Worm (Caenorhabditis elegans) whole organism, young adult: ENCODE measurements around the gene txdc-12.2.

Experiments
- B0019.2 ChIP-seq: fragments of 200-800 bp; sonication (Bioruptor generic); conservative IDR thresholded peaks from 2 replicates; pipeline ENCODE4 v1.3.6; 2022; ENCODE audit warnings: missing genetic modification reagents, missing genetic modification characterization, missing compliant biosample characterization
- B0336.3 ChIP-seq: fragments of 200-800 bp; sonication (Bioruptor generic); IDR thresholded peaks from 2 replicates; pipeline ENCODE4 v1.3.6; 2022; ENCODE audit warnings: missing genetic modification characterization, missing compliant biosample characterization
- C06A6.2 ChIP-seq: fragments of 200-800 bp; sonication (Bioruptor generic); conservative IDR thresholded peaks from 2 replicates; pipeline ENCODE4 v1.3.6; 2022; ENCODE audit warnings: missing genetic modification characterization, missing compliant biosample characterization
- C17E4.6 ChIP-seq: fragments of 200-800 bp; sonication (Bioruptor generic); IDR thresholded peaks from 2 replicates; pipeline ENCODE4 v1.3.6; 2022; ENCODE audit warnings: missing genetic modification reagents, missing genetic modification characterization, missing compliant biosample characterization
- F10E7.11 ChIP-seq: sonication (generic microtip); optimal IDR thresholded peaks from 2 replicates; lab custom pipeline; 2017; ENCODE audit warnings: mild to moderate bottlenecking, missing genetic modification characterization, moderate library complexity, missing compliant biosample characterization
- F33H1.4 ChIP-seq: fragments of 200-800 bp; sonication (Bioruptor generic); IDR thresholded peaks from 2 replicates; pipeline ENCODE4 v1.3.6; 2022; ENCODE audit warnings: missing genetic modification reagents, missing genetic modification characterization, missing compliant biosample characterization
- F57A8.1 ChIP-seq: fragments of 200-800 bp; sonication (Bioruptor generic); optimal IDR thresholded peaks from 2 replicates; lab custom pipeline; 2018; ENCODE audit warnings: mild to moderate bottlenecking, missing genetic modification characterization, moderate library complexity, missing compliant biosample characterization
- K11D2.4 ChIP-seq: fragments of 200-800 bp; sonication (Bioruptor generic); IDR thresholded peaks from 2 replicates; pipeline ENCODE4 v1.3.6; 2022; ENCODE audit warnings: missing genetic modification reagents, missing genetic modification characterization, missing compliant biosample characterization
- K12H6.12 ChIP-seq: fragments of 200-800 bp; sonication (Bioruptor generic); optimal IDR thresholded peaks from 2 replicates; lab custom pipeline; 2018; ENCODE audit warnings: mild to moderate bottlenecking, missing genetic modification characterization, missing compliant biosample characterization
- Y56A3A.18 ChIP-seq: fragments of 200-800 bp; sonication (Bioruptor generic); IDR thresholded peaks from 2 replicates; pipeline ENCODE4 v1.3.6; 2022; ENCODE audit warnings: missing genetic modification reagents, missing genetic modification characterization, missing compliant biosample characterization
- ama-1 ChIP-seq, 3 experiments: fragments of 150-350 bp in 1 of 3; sonication (generic microtip) in 2 of 3; optimal IDR thresholded peaks; 2 replicates each; lab custom pipeline; 2014 to 2018; ENCODE audit warnings: missing biosample characterization in 2 of 3, missing genetic modification characterization in 2 of 3, missing genetic modification reagents in 2 of 3
- aptf-2 ChIP-seq: fragments of 200-800 bp; sonication (Bioruptor generic); conservative IDR thresholded peaks from 2 replicates; pipeline ENCODE4 v1.3.6; 2022; ENCODE audit warnings: missing genetic modification reagents, missing genetic modification characterization, missing compliant biosample characterization
- aptf-3 ChIP-seq: fragments of 200-800 bp; sonication (Bioruptor generic); IDR thresholded peaks from 2 replicates; pipeline ENCODE4 v1.3.6; 2022; ENCODE audit warnings: missing genetic modification characterization, missing compliant biosample characterization
- attf-3 ChIP-seq: fragments of 200-800 bp; sonication (Bioruptor generic); conservative IDR thresholded peaks from 2 replicates; pipeline ENCODE4 v1.3.6; 2022; ENCODE audit warnings: missing genetic modification reagents, missing genetic modification characterization, missing compliant biosample characterization
- attf-5 ChIP-seq: fragments of 200-800 bp; sonication (Bioruptor generic); optimal IDR thresholded peaks from 2 replicates; lab custom pipeline; 2018; ENCODE audit warnings: mild to moderate bottlenecking, missing genetic modification characterization, missing compliant biosample characterization
- ceh-27 ChIP-seq: fragments of 200-800 bp; sonication (Bioruptor generic); optimal IDR thresholded peaks from 2 replicates; lab custom pipeline; 2018; ENCODE audit warnings: mild to moderate bottlenecking, missing genetic modification characterization, moderate library complexity, missing compliant biosample characterization
- ceh-58 ChIP-seq: fragments of 200-800 bp; sonication (Bioruptor generic); IDR thresholded peaks from 2 replicates; pipeline ENCODE4 v1.3.6; 2022; ENCODE audit warnings: missing genetic modification characterization, missing compliant biosample characterization
- ceh-79 ChIP-seq: sonication (generic microtip); optimal IDR thresholded peaks from 2 replicates; lab custom pipeline; 2017; ENCODE audit warnings: mild to moderate bottlenecking, missing genetic modification characterization, missing compliant biosample characterization
- ceh-91 ChIP-seq: fragments of 200-800 bp; sonication (Bioruptor generic); IDR thresholded peaks from 2 replicates; pipeline ENCODE4 v1.3.6; 2022; ENCODE audit warnings: missing genetic modification reagents, missing genetic modification characterization, missing compliant biosample characterization
- die-1 ChIP-seq: sonication (generic microtip); optimal IDR thresholded peaks from 2 replicates; lab custom pipeline; 2016; ENCODE audit warnings: missing genotype, mild to moderate bottlenecking, missing genetic modification characterization, missing compliant biosample characterization
- egl-18 ChIP-seq: fragments of 200-800 bp; sonication (Bioruptor generic); IDR thresholded peaks from 2 replicates; pipeline ENCODE4 v1.3.6; 2022; ENCODE audit warnings: missing genetic modification reagents, missing genetic modification characterization, missing compliant biosample characterization
- egl-44 ChIP-seq: fragments of 200-800 bp; sonication (Bioruptor generic); IDR thresholded peaks from 2 replicates; pipeline ENCODE4 v1.3.6; 2022; ENCODE audit warnings: missing genetic modification reagents, missing genetic modification characterization, missing compliant biosample characterization
- ets-4 ChIP-seq: fragments of 200-800 bp; sonication (Bioruptor generic); optimal IDR thresholded peaks from 2 replicates; lab custom pipeline; 2018; ENCODE audit warnings: mild to moderate bottlenecking, missing genetic modification characterization, missing compliant biosample characterization
- hlh-26 ChIP-seq: fragments of 200-800 bp; sonication (Bioruptor generic); conservative IDR thresholded peaks from 2 replicates; pipeline ENCODE4 v1.3.6; 2022; ENCODE audit warnings: missing genetic modification reagents, missing genetic modification characterization, missing compliant biosample characterization
- hmg-1.2 ChIP-seq: fragments of 200-800 bp; sonication (Bioruptor generic); IDR thresholded peaks from 2 replicates; pipeline ENCODE4 v1.3.6; 2022; ENCODE audit warnings: missing genetic modification reagents, missing genetic modification characterization, missing compliant biosample characterization
- hmg-20 ChIP-seq: fragments of 200-800 bp; sonication (Bioruptor generic); IDR thresholded peaks from 2 replicates; pipeline ENCODE4 v1.3.6; 2022; ENCODE audit warnings: missing genetic modification reagents, missing genetic modification characterization, missing compliant biosample characterization
- let-526 ChIP-seq: fragments of 200-800 bp; sonication (Bioruptor generic); IDR thresholded peaks from 2 replicates; pipeline ENCODE4 v1.3.6; 2022; ENCODE audit warnings: missing genetic modification reagents, missing genetic modification characterization, missing compliant biosample characterization
- lir-1 ChIP-seq: fragments of 200-800 bp; sonication (Bioruptor generic); conservative IDR thresholded peaks from 2 replicates; pipeline ENCODE4 v1.3.6; 2022; ENCODE audit warnings: missing genetic modification reagents, missing genetic modification characterization, missing compliant biosample characterization
- lsl-1 ChIP-seq: fragments of 200-800 bp; sonication (Bioruptor generic); optimal IDR thresholded peaks from 2 replicates; lab custom pipeline; 2018; ENCODE audit warnings: mild to moderate bottlenecking, missing genetic modification characterization, moderate library complexity, missing compliant biosample characterization
- madf-6 ChIP-seq: fragments of 200-800 bp; sonication (Bioruptor generic); IDR thresholded peaks from 2 replicates; pipeline ENCODE4 v1.3.6; 2022; ENCODE audit warnings: missing genetic modification reagents, missing genetic modification characterization, missing compliant biosample characterization
- mcd-1 ChIP-seq: fragments of 200-800 bp; sonication (Bioruptor generic); IDR thresholded peaks from 2 replicates; pipeline ENCODE4 v1.3.6; 2022; ENCODE audit warnings: missing genetic modification reagents, missing genetic modification characterization, missing compliant biosample characterization
- mel-28 ChIP-seq: sonication (generic microtip); optimal IDR thresholded peaks from 2 replicates; lab custom pipeline; 2016; ENCODE audit warnings: borderline replicate concordance, mild to moderate bottlenecking, missing genetic modification characterization, missing compliant biosample characterization
- nfya-1 ChIP-seq: sonication (generic microtip); optimal IDR thresholded peaks from 2 replicates; lab custom pipeline; 2017; ENCODE audit warnings: antibody characterized with exemption, missing compliant biosample characterization, missing genetic modification characterization, borderline replicate concordance; ENCODE audit not compliant: insufficient read depth
- nfya-2 ChIP-seq: fragments of 200-800 bp; sonication (Bioruptor generic); IDR thresholded peaks from 2 replicates; pipeline ENCODE4 v1.3.6; 2022; ENCODE audit warnings: missing genetic modification reagents, missing genetic modification characterization, missing compliant biosample characterization
- nfyb-1 ChIP-seq: fragments of 200-800 bp; sonication (Bioruptor generic); IDR thresholded peaks from 2 replicates; pipeline ENCODE4 v1.3.6; 2022; ENCODE audit warnings: missing genetic modification reagents, missing genetic modification characterization, missing compliant biosample characterization
- nhr-80 ChIP-seq: sonication (generic microtip); optimal IDR thresholded peaks from 2 replicates; lab custom pipeline; 2016; ENCODE audit warnings: missing genetic modification characterization, missing compliant biosample characterization
- rpc-1 ChIP-seq, 2 experiments: fragments of 150-350 bp in 1 of 2; sonication (generic microtip) in 1 of 2; optimal IDR thresholded peaks; 2 replicates each; lab custom pipeline; 2014 to 2018; ENCODE audit warnings: missing biosample characterization in 1 of 2, missing genetic modification characterization in 1 of 2, missing genetic modification reagents in 1 of 2, missing genotype in 1 of 2
- snpc-1.1 ChIP-seq: sonication (generic microtip); optimal IDR thresholded peaks from 2 replicates; lab custom pipeline; 2017; ENCODE audit warnings: missing genetic modification characterization, mild to moderate bottlenecking, missing compliant biosample characterization, antibody characterized with exemption, moderate library complexity, missing genotype, missing genetic modification reagents; ENCODE audit not compliant: insufficient read depth
- snpc-1.3 ChIP-seq: sonication (generic microtip); optimal IDR thresholded peaks from 2 replicates; lab custom pipeline; 2017; ENCODE audit warnings: missing genetic modification characterization, mild to moderate bottlenecking, missing compliant biosample characterization, antibody characterized with exemption, moderate library complexity, missing genotype, missing genetic modification reagents; ENCODE audit not compliant: insufficient read depth
- snpc-3.4 ChIP-seq: sonication (generic microtip); optimal IDR thresholded peaks from 2 replicates; lab custom pipeline; 2017; ENCODE audit warnings: missing genetic modification characterization, mild to moderate bottlenecking, missing compliant biosample characterization, antibody characterized with exemption, moderate library complexity, missing genotype, missing genetic modification reagents
- tbp1 ChIP-seq: fragments of 200-800 bp; sonication (Bioruptor generic); optimal IDR thresholded peaks from 2 replicates; lab custom pipeline; 2018; ENCODE audit warnings: mild to moderate bottlenecking, missing genetic modification characterization, missing compliant biosample characterization
- tlf-1 ChIP-seq: fragments of 200-800 bp; sonication (Bioruptor generic); optimal IDR thresholded peaks from 2 replicates; lab custom pipeline; 2018; ENCODE audit warnings: mild to moderate bottlenecking, missing genetic modification characterization, missing compliant biosample characterization
- unc-62 ChIP-seq: fragments of 150-350 bp; optimal IDR thresholded peaks from 2 replicates; lab custom pipeline; 2014; ENCODE audit warnings: missing biosample characterization, missing genetic modification reagents, missing genetic modification characterization
- xnd-1 ChIP-seq: sonication (generic microtip); optimal IDR thresholded peaks from 2 replicates; lab custom pipeline; 2016; ENCODE audit warnings: missing genotype, missing genetic modification reagents, missing genetic modification characterization, missing compliant biosample characterization
- ztf-18 ChIP-seq: sonication (generic microtip); optimal IDR thresholded peaks from 2 replicates; lab custom pipeline; 2016; ENCODE audit warnings: missing genotype, mild to moderate bottlenecking, missing genetic modification characterization, missing compliant biosample characterization
- ztf-25 ChIP-seq: fragments of 200-800 bp; sonication (Bioruptor generic); IDR thresholded peaks from 2 replicates; pipeline ENCODE4 v1.3.6; 2022; ENCODE audit warnings: missing genetic modification reagents, missing genetic modification characterization, missing compliant biosample characterization
- ztf-26 ChIP-seq: sonication (generic microtip); optimal IDR thresholded peaks from 2 replicates; lab custom pipeline; 2017; ENCODE audit warnings: missing genetic modification characterization, missing compliant biosample characterization
- ztf-6 ChIP-seq: fragments of 200-800 bp; sonication (Bioruptor generic); IDR thresholded peaks from 2 replicates; pipeline ENCODE4 v1.3.6; 2022; ENCODE audit warnings: missing genetic modification reagents, missing genetic modification characterization, missing compliant biosample characterization

txdc-12.2 gene

ce11 chrX:2090493-2090892 is 16.2 kb downstream of the txdc-12.2 start:
- TF ChIP-seq lir-1 (GFP tag; lab: Robert Waterston, UW): no peak
- TF ChIP-seq F10E7.11 (tag; lab: Kevin White, UChicago): no peak
- TF ChIP-seq attf-5: peak; percentile 42
- no peak for TF ChIP-seq snpc-1.1
- TF ChIP-seq ceh-27 (GFP tag; lab: Kevin White, UChicago): no peak
- TF ChIP-seq tlf-1: no peak
- TF ChIP-seq lsl-1 (GFP tag; lab: Kevin White, UChicago): no peak
- no peak for TF ChIP-seq F33H1.4 (GFP tag; lab: Robert Waterston, UW)
- TF ChIP-seq K12H6.12 (tag; lab: Kevin White, UChicago): no peak
- TF ChIP-seq hlh-26: no peak
- no peak for TF ChIP-seq nfya-2 (GFP tag; lab: Robert Waterston, UW)
- TF ChIP-seq hmg-20 (GFP tag; lab: Robert Waterston, UW): no peak
- peak; percentile 3 for TF ChIP-seq unc-62 (GFP tag; lab: Kevin White, UChicago)
- peak; percentile 64 for TF ChIP-seq nhr-80 (tag; lab: Kevin White, UChicago)
- TF ChIP-seq attf-3: no peak
- no peak for TF ChIP-seq egl-44 (GFP tag; lab: Robert Waterston, UW)
- no peak for TF ChIP-seq let-526 (GFP tag; lab: Robert Waterston, UW)
- no peak for TF ChIP-seq egl-18 (GFP tag; lab: Robert Waterston, UW)
- TF ChIP-seq ceh-79 (tag; lab: Kevin White, UChicago): no peak
- TF ChIP-seq snpc-1.3: no peak
- no peak for TF ChIP-seq madf-6 (GFP tag; lab: Robert Waterston, UW)
- no peak for TF ChIP-seq ztf-25 (GFP tag; lab: Robert Waterston, UW)
- peak; percentile 1 for TF ChIP-seq ztf-26 (tag; lab: Kevin White, UChicago)
- TF ChIP-seq hmg-1.2 (GFP tag; lab: Robert Waterston, UW): peak; percentile 46; the same call in 1 of the 2 replicates
- no peak for TF ChIP-seq ceh-58 (GFP tag; lab: Robert Waterston, UW)
- TF ChIP-seq ama-1 (optimal IDR thresholded peaks at IDR 0.05; lab: Kevin White, UChicago): no peak
- TF ChIP-seq ama-1 (GFP tag; optimal IDR thresholded peaks at IDR 0.05; lab: Kevin White, UChicago): no peak
- no peak for TF ChIP-seq F57A8.1 (GFP tag; lab: Kevin White, UChicago)
- TF ChIP-seq C06A6.2: no peak
- no peak for TF ChIP-seq rpc-1 (optimal IDR thresholded peaks at IDR 0.05; lab: Kevin White, UChicago)
- no peak for TF ChIP-seq rpc-1 (tag; optimal IDR thresholded peaks at IDR 0.05; lab: Kevin White, UChicago)
- TF ChIP-seq aptf-2 (GFP tag; lab: Robert Waterston, UW): no peak
- no peak for TF ChIP-seq aptf-3 (GFP tag; lab: Robert Waterston, UW)
- TF ChIP-seq die-1 (tag; lab: Kevin White, UChicago): no peak
- peak; percentile 24; the same call in 1 of the 2 replicates for TF ChIP-seq B0336.3 (GFP tag; lab: Robert Waterston, UW)
- TF ChIP-seq snpc-3.4 (tag; lab: Kevin White, UChicago): no peak
- no peak for TF ChIP-seq B0019.2 (GFP tag; lab: Robert Waterston, UW)
- no peak for TF ChIP-seq nfya-1 (tag; lab: Kevin White, UChicago)
- TF ChIP-seq ztf-6 (GFP tag; lab: Robert Waterston, UW): no peak
- no peak for TF ChIP-seq tbp1
- no peak for TF ChIP-seq C17E4.6 (GFP tag; lab: Robert Waterston, UW)
- TF ChIP-seq ets-4 (GFP tag; lab: Kevin White, UChicago): no peak
- TF ChIP-seq xnd-1: no peak
- TF ChIP-seq nfyb-1 (GFP tag; lab: Robert Waterston, UW): no peak
- TF ChIP-seq mel-28 (tag; lab: Kevin White, UChicago): no peak
- TF ChIP-seq ceh-91 (GFP tag; lab: Robert Waterston, UW): no peak
- no peak for TF ChIP-seq Y56A3A.18 (GFP tag; lab: Robert Waterston, UW)
- TF ChIP-seq K11D2.4 (GFP tag; lab: Robert Waterston, UW): no peak
- no peak for TF ChIP-seq mcd-1 (GFP tag; lab: Robert Waterston, UW)
- no peak for TF ChIP-seq ztf-18
